Fruit fly (Drosophila melanogaster) whole organism, embryonic: Measurements from ENCODE around the gene CG33325.

ENCODE experiments used
- ATbp ChIP-seq: fragments of 200-800 bp; sonication (Bioruptor generic); optimal IDR thresholded peaks from 2 replicates; lab custom pipeline; 2017; ENCODE audit warnings: missing biosample characterization, mild to moderate bottlenecking, missing genetic modification characterization, missing genetic modification reagents
- Asciz ChIP-seq: fragments of 200-800 bp; sonication (Bioruptor generic); optimal IDR thresholded peaks from 2 replicates; lab custom pipeline; 2017; ENCODE audit warnings: missing biosample characterization, mild to moderate bottlenecking, missing genetic modification characterization, missing genetic modification reagents
- Awh ChIP-seq: fragments of 200-800 bp; sonication (Bioruptor generic); IDR thresholded peaks from 2 replicates; pipeline ENCODE4, ENCODE4 v1.3.6; 2022; ENCODE audit warnings: missing biosample characterization, missing genetic modification characterization
- Bgb ChIP-seq: fragments of 200-800 bp; sonication (Bioruptor generic); IDR thresholded peaks from 2 replicates; pipeline ENCODE4 v1.3.6; 2022; ENCODE audit warnings: missing biosample characterization, missing genetic modification characterization; ENCODE audit not compliant: partially characterized antibody
- Blimp-1 ChIP-seq: fragments of 200-800 bp; sonication (Bioruptor generic); optimal IDR thresholded peaks from 3 replicates; lab custom pipeline; 2018; ENCODE audit warnings: missing biosample characterization, missing genetic modification characterization, mild to moderate bottlenecking, moderate library complexity, missing genetic modification reagents
- BtbVII ChIP-seq: fragments of 200-800 bp; sonication (Bioruptor generic); optimal IDR thresholded peaks from 3 replicates; lab custom pipeline; 2017; ENCODE audit warnings: missing biosample characterization, mild to moderate bottlenecking, missing genetic modification characterization
- C15 ChIP-seq: fragments of 200-800 bp; sonication (Bioruptor generic); IDR thresholded peaks from 3 replicates; pipeline ENCODE4 v1.3.6; 2022; ENCODE audit warnings: missing biosample characterization, missing genetic modification characterization
- CG10267 ChIP-seq: fragments of 200-800 bp; sonication (Bioruptor generic); optimal IDR thresholded peaks from 2 replicates; lab custom pipeline; 2018; ENCODE audit warnings: missing biosample characterization, mild to moderate bottlenecking, missing genetic modification characterization, moderate library complexity
- CG10654 ChIP-seq: fragments of 200-800 bp; sonication (Bioruptor generic); optimal IDR thresholded peaks from 2 replicates; lab custom pipeline; 2016; ENCODE audit warnings: missing biosample characterization, missing genetic modification characterization
- CG11085 ChIP-seq: fragments of 200-800 bp; sonication (Bioruptor generic); IDR thresholded peaks from 2 replicates; pipeline ENCODE4 v1.3.6; 2022; ENCODE audit warnings: missing biosample characterization, missing genetic modification characterization
- CG11723 ChIP-seq: fragments of 200-800 bp; sonication (Bioruptor generic); optimal IDR thresholded peaks from 2 replicates; lab custom pipeline; 2017; ENCODE audit warnings: missing biosample characterization, mild to moderate bottlenecking, missing genetic modification characterization
- CG12391 ChIP-seq: fragments of 200-800 bp; sonication (Bioruptor generic); optimal IDR thresholded peaks from 3 replicates; lab custom pipeline; 2018; ENCODE audit warnings: missing biosample characterization, mild to moderate bottlenecking, missing genetic modification characterization, moderate library complexity
- CG15011 ChIP-seq: fragments of 200-800 bp; sonication (Bioruptor generic); optimal IDR thresholded peaks from 3 replicates; lab custom pipeline; 2018; ENCODE audit warnings: missing biosample characterization, mild to moderate bottlenecking, missing genetic modification characterization
- CG2202 ChIP-seq: fragments of 200-800 bp; sonication (Bioruptor generic); optimal IDR thresholded peaks from 2 replicates; lab custom pipeline; 2018; ENCODE audit warnings: missing biosample characterization, mild to moderate bottlenecking, missing genetic modification characterization
- CG2678 ChIP-seq: fragments of 200-800 bp; sonication (Bioruptor generic); optimal IDR thresholded peaks from 3 replicates; lab custom pipeline; 2019; ENCODE audit warnings: missing biosample characterization, mild to moderate bottlenecking, missing genetic modification characterization, moderate library complexity
- CG31365 ChIP-seq: fragments of 200-800 bp; sonication (Bioruptor generic); optimal IDR thresholded peaks from 2 replicates; lab custom pipeline; 2018; ENCODE audit warnings: missing biosample characterization, mild to moderate bottlenecking, missing genetic modification characterization
- CG32772 ChIP-seq: fragments of 200-800 bp; sonication (Bioruptor generic); IDR thresholded peaks from 2 replicates; pipeline ENCODE4 v1.3.6; 2022; ENCODE audit warnings: missing biosample characterization, missing genetic modification characterization
- CG3838 ChIP-seq: fragments of 200-800 bp; sonication (Bioruptor generic); optimal IDR thresholded peaks from 3 replicates; lab custom pipeline; 2016; ENCODE audit warnings: missing biosample characterization, missing genetic modification characterization
- CG4707 ChIP-seq: fragments of 200-800 bp; sonication (Bioruptor generic); optimal IDR thresholded peaks from 2 replicates; lab custom pipeline; 2018; ENCODE audit warnings: missing biosample characterization, mild to moderate bottlenecking, missing genetic modification characterization, moderate library complexity
- CG6272 ChIP-seq: fragments of 200-800 bp; sonication (Bioruptor generic); IDR thresholded peaks from 2 replicates; pipeline ENCODE4 v1.3.6; 2022; ENCODE audit warnings: missing biosample characterization, missing genetic modification characterization
- CG7357 ChIP-seq: fragments of 200-800 bp; sonication (Bioruptor generic); IDR thresholded peaks from 3 replicates; pipeline ENCODE4 v1.3.6; 2022; ENCODE audit warnings: missing biosample characterization, missing genetic modification characterization
- CG7928 ChIP-seq: fragments of 200-800 bp; sonication (Bioruptor generic); optimal IDR thresholded peaks from 2 replicates; lab custom pipeline; 2017; ENCODE audit warnings: missing biosample characterization, mild to moderate bottlenecking, missing genetic modification characterization
- CG8944 ChIP-seq: fragments of 200-800 bp; sonication (Bioruptor generic); optimal IDR thresholded peaks from 3 replicates; lab custom pipeline; 2016; ENCODE audit warnings: missing biosample characterization, missing genetic modification characterization
- CG9215 ChIP-seq: fragments of 200-800 bp; sonication (Bioruptor generic); IDR thresholded peaks from 2 replicates; pipeline ENCODE4 v1.3.6; 2022; ENCODE audit warnings: missing biosample characterization, missing genetic modification characterization
- CG9727 ChIP-seq: fragments of 200-800 bp; sonication (Bioruptor generic); optimal IDR thresholded peaks from 3 replicates; lab custom pipeline; 2017; ENCODE audit warnings: missing biosample characterization, mild to moderate bottlenecking, missing genetic modification characterization
- CG9797 ChIP-seq: fragments of 200-800 bp; sonication (Bioruptor generic); optimal IDR thresholded peaks from 3 replicates; lab custom pipeline; 2018; ENCODE audit warnings: missing biosample characterization, mild to moderate bottlenecking, missing genetic modification characterization
- CrebB ChIP-seq: fragments of 200-800 bp; sonication (Bioruptor generic); optimal IDR thresholded peaks from 3 replicates; lab custom pipeline; 2018; ENCODE audit warnings: missing biosample characterization, mild to moderate bottlenecking, missing genetic modification characterization
- HHEX ChIP-seq: fragments of 200-800 bp; sonication (Bioruptor generic); optimal IDR thresholded peaks from 3 replicates; lab custom pipeline; 2017; ENCODE audit warnings: missing biosample characterization, mild to moderate bottlenecking, missing genetic modification characterization, missing genetic modification reagents
- Hand ChIP-seq: fragments of 200-800 bp; sonication (Bioruptor generic); optimal IDR thresholded peaks from 2 replicates; lab custom pipeline; 2017; ENCODE audit warnings: mild to moderate bottlenecking, missing biosample characterization, missing genetic modification reagents, missing genetic modification characterization
- Lpt ChIP-seq: fragments of >200 bp; optimal IDR thresholded peaks from 2 replicates; lab custom pipeline; 2018; ENCODE audit warnings: missing biosample characterization, missing genetic modification characterization
- Max ChIP-seq: fragments of 200-800 bp; sonication (Bioruptor generic); optimal IDR thresholded peaks from 2 replicates; lab custom pipeline; 2016; ENCODE audit warnings: missing biosample characterization, mild to moderate bottlenecking, missing genetic modification characterization
- Mes4 ChIP-seq: fragments of 200-800 bp; sonication (Bioruptor generic); optimal IDR thresholded peaks from 2 replicates; lab custom pipeline; 2016; ENCODE audit warnings: missing biosample characterization, missing genetic modification characterization
- NC2α ChIP-seq: fragments of 200-800 bp; sonication (Bioruptor generic); optimal IDR thresholded peaks from 2 replicates; lab custom pipeline; 2016; ENCODE audit warnings: missing biosample characterization, missing genetic modification characterization
- NFAT ChIP-seq: fragments of 200-800 bp; sonication (Bioruptor generic); IDR thresholded peaks from 2 replicates; pipeline ENCODE4 v1.3.6; 2022; ENCODE audit warnings: missing biosample characterization, missing genetic modification characterization
- Pdp1 ChIP-seq, 2 experiments: fragments of 200-800 bp; sonication (Bioruptor generic); optimal IDR thresholded peaks; 3 replicates each; lab custom pipeline; 2016; ENCODE audit warnings: missing biosample characterization in 2 of 2, missing genetic modification characterization in 2 of 2, mild to moderate bottlenecking in 1 of 2, moderate library complexity in 1 of 2
- Sry-β ChIP-seq: fragments of 200-800 bp; sonication (Bioruptor generic); optimal IDR thresholded peaks from 2 replicates; lab custom pipeline; 2018; ENCODE audit warnings: missing biosample characterization, mild to moderate bottlenecking, missing genetic modification characterization, moderate library complexity
- ab ChIP-seq: fragments of 200-800 bp; sonication (Bioruptor generic); optimal IDR thresholded peaks from 2 replicates; lab custom pipeline; 2016; ENCODE audit warnings: missing biosample characterization, missing genetic modification characterization
- crc ChIP-seq: fragments of 200-800 bp; sonication (Bioruptor generic); optimal IDR thresholded peaks from 2 replicates; lab custom pipeline; 2016; ENCODE audit warnings: missing biosample characterization, missing genetic modification characterization
- her ChIP-seq: fragments of 200-800 bp; sonication (Bioruptor generic); optimal IDR thresholded peaks from 2 replicates; lab custom pipeline; 2016; ENCODE audit warnings: missing biosample characterization, missing genetic modification characterization
- mirr ChIP-seq: fragments of 200-800 bp; sonication (Bioruptor generic); optimal IDR thresholded peaks from 3 replicates; lab custom pipeline; 2018; ENCODE audit warnings: missing biosample characterization, mild to moderate bottlenecking, missing genetic modification characterization
- nmo ChIP-seq: fragments of 200-800 bp; sonication (Bioruptor generic); optimal IDR thresholded peaks from 2 replicates; lab custom pipeline; 2018; ENCODE audit warnings: missing biosample characterization, mild to moderate bottlenecking, missing genetic modification characterization, moderate library complexity
- pita ChIP-seq: fragments of 200-800 bp; sonication (Bioruptor generic); optimal IDR thresholded peaks from 2 replicates; lab custom pipeline; 2017; ENCODE audit warnings: missing biosample characterization, mild to moderate bottlenecking, missing genetic modification characterization
- psq ChIP-seq: fragments of 200-800 bp; sonication (Bioruptor generic); optimal IDR thresholded peaks from 2 replicates; lab custom pipeline; 2017; ENCODE audit warnings: missing biosample characterization, missing genetic modification characterization
- ro ChIP-seq: fragments of 200-800 bp; sonication (Bioruptor generic); IDR thresholded peaks from 2 replicates; pipeline ENCODE4 v1.3.6; 2022; ENCODE audit warnings: missing biosample characterization, missing genetic modification characterization
- sens ChIP-seq: fragments of 200-800 bp; sonication (Bioruptor generic); peaks from one replicate; lab custom pipeline; 2016; ENCODE audit warnings: missing biosample characterization, missing genetic modification characterization
- slbo ChIP-seq: fragments of 200-800 bp; sonication (Bioruptor generic); IDR thresholded peaks from 2 replicates; pipeline ENCODE4 v1.3.6; 2022; ENCODE audit warnings: missing biosample characterization, missing genetic modification characterization
- unc-4 ChIP-seq: fragments of 200-800 bp; sonication (Bioruptor generic); IDR thresholded peaks from 2 replicates; pipeline ENCODE4 v1.3.6; 2022; ENCODE audit warnings: missing biosample characterization, missing genetic modification characterization; ENCODE audit not compliant: partially characterized antibody
- unpg ChIP-seq: fragments of 200-800 bp; sonication (Bioruptor generic); optimal IDR thresholded peaks from 3 replicates; lab custom pipeline; 2018; ENCODE audit warnings: missing biosample characterization, mild to moderate bottlenecking, missing genetic modification characterization, moderate library complexity
- usp ChIP-seq: fragments of >200 bp; optimal IDR thresholded peaks from 2 replicates; lab custom pipeline; 2017; ENCODE audit warnings: missing biosample characterization, missing genetic modification characterization
- wek ChIP-seq: fragments of 200-800 bp; sonication (Bioruptor generic); optimal IDR thresholded peaks from 3 replicates; lab custom pipeline; 2018; ENCODE audit warnings: missing biosample characterization, mild to moderate bottlenecking, missing genetic modification characterization, moderate library complexity
- zfh2 ChIP-seq: fragments of 200-800 bp; sonication (Bioruptor generic); optimal IDR thresholded peaks from 2 replicates; lab custom pipeline; 2016; ENCODE audit warnings: missing biosample characterization, missing genetic modification characterization

Gene CG33325

DNA sequence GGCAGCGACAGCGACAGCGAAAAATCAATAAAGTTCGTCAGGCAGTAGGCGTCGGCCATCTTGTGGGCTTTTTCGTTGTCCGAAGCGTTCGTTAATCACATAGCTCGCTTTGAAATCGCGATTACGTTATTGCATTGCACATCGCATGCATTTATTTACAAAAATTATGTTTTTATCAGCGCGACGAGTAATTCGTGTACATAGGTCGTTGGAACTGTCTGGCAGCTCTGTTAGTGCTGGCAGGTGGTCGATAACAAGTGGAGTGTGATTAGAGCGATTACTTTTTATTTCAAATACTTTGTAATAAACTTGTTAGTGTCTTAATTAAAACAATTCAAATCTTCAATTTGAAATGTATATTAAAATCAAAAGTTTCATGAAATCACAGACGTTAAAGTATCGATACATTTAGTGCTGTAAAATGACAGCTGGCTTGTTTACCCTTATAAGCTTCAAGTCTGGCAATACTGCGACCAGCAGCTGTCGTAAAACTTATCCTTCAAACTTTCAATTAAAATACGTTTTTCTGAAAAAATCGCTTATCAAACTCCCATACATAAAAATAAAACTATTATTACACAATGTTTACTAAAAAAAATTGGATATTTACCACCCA, 16.1 kb downstream of the CG33325 start, which contains the start of gene CG8032 (continued):
- TF ChIP-seq Bgb (GFP tag; lab: Robert Waterston, UW): peak; percentile 65
- no peak for TF ChIP-seq CG6272 (GFP tag; lab: Robert Waterston, UW)
- TF ChIP-seq CG3838 (GFP tag; lab: Kevin White, UChicago): no peak
- TF ChIP-seq unpg (GFP tag; lab: Kevin White, UChicago): peak; percentile 34
- TF ChIP-seq CG11723 (GFP tag; lab: Kevin White, UChicago): no peak
- no peak for TF ChIP-seq CG7928
- peak; percentile 63 for TF ChIP-seq slbo (GFP tag; lab: Robert Waterston, UW)
- TF ChIP-seq Sry-β: no peak
- TF ChIP-seq ro: no peak
- no peak for TF ChIP-seq ab (GFP tag; lab: Kevin White, UChicago)
- peak; percentile 93 for TF ChIP-seq CG10267
- TF ChIP-seq CrebB (tag; lab: Kevin White, UChicago): no peak
- TF ChIP-seq Blimp-1 (GFP tag; lab: Kevin White, UChicago): peak; percentile 29
- peak; percentile 91 for TF ChIP-seq sens (GFP tag; lab: Kevin White, UChicago)
- TF ChIP-seq NC2α (GFP tag; lab: Kevin White, UChicago): no peak
- no peak for TF ChIP-seq CG32772 (GFP tag; lab: Robert Waterston, UW)
- no peak for TF ChIP-seq Hand (GFP tag; lab: Kevin White, UChicago)
- TF ChIP-seq Lpt (GFP tag; lab: Kevin White, UChicago): no peak
- peak; percentile 43 for TF ChIP-seq CG2678
- TF ChIP-seq psq (GFP tag; lab: Kevin White, UChicago): no peak
- TF ChIP-seq Asciz: no peak
- TF ChIP-seq CG9797: peak; percentile 26
- TF ChIP-seq Max (GFP tag; lab: Kevin White, UChicago): peak; percentile 65
- TF ChIP-seq Pdp1 (GFP tag; optimal IDR thresholded peaks at IDR 0.05; lab: Kevin White, UChicago): peak; percentile 15 to 47
- TF ChIP-seq CG9215 (GFP tag; lab: Robert Waterston, UW): peak; percentile 78
- TF ChIP-seq CG2202 (tag; lab: Kevin White, UChicago): no peak
- no peak for TF ChIP-seq CG31365 (tag; lab: Kevin White, UChicago)
- peak; percentile 71 for TF ChIP-seq unc-4 (GFP tag; lab: Robert Waterston, UW)
- TF ChIP-seq zfh2: peak; percentile 48
- no peak for TF ChIP-seq CG15011 (GFP tag; lab: Kevin White, UChicago)
- peak; percentile 64 for TF ChIP-seq CG8944 (GFP tag; lab: Kevin White, UChicago)
- TF ChIP-seq CG12391 (tag; lab: Kevin White, UChicago): peak; percentile 74
- no peak for TF ChIP-seq NFAT (GFP tag; lab: Robert Waterston, UW)
- TF ChIP-seq her (GFP tag; lab: Kevin White, UChicago): peak; percentile 27
- no peak for TF ChIP-seq HHEX
- no peak for TF ChIP-seq CG7357 (GFP tag; lab: Robert Waterston, UW)
- TF ChIP-seq nmo (GFP tag; lab: Kevin White, UChicago): peak; percentile 60
- no peak for TF ChIP-seq crc (GFP tag; lab: Kevin White, UChicago)
- peak; percentile 4 for TF ChIP-seq BtbVII (GFP tag; lab: Kevin White, UChicago)
- TF ChIP-seq wek (GFP tag; lab: Kevin White, UChicago): no peak
- TF ChIP-seq CG10654 (GFP tag; lab: Kevin White, UChicago): no peak
- TF ChIP-seq usp (GFP tag; lab: Kevin White, UChicago): no peak
- TF ChIP-seq mirr (GFP tag; lab: Kevin White, UChicago): peak; percentile 6
- no peak for TF ChIP-seq CG4707 (GFP tag; lab: Kevin White, UChicago)
- no peak for TF ChIP-seq pita (GFP tag; lab: Kevin White, UChicago)
- no peak for TF ChIP-seq C15 (GFP tag; lab: Robert Waterston, UW)
- no peak for TF ChIP-seq ATbp (GFP tag; lab: Kevin White, UChicago)
- TF ChIP-seq CG11085 (GFP tag; lab: Robert Waterston, UW): no peak
- no peak for TF ChIP-seq Awh (GFP tag; lab: Robert Waterston, UW)
- peak; percentile 38 for TF ChIP-seq Mes4 (GFP tag; lab: Kevin White, UChicago)
- peak; percentile 49 for TF ChIP-seq CG9727 (GFP tag; lab: Kevin White, UChicago)
